Fruit fly (Drosophila melanogaster) whole organism, wandering third instar larva: Measurements from ENCODE around the gene NdufV3.

Experiments
- Abd-B ChIP-seq: fragments of >200 bp; optimal IDR thresholded peaks from 2 replicates; lab custom pipeline; 2017; ENCODE audit warnings: missing biosample characterization, missing genetic modification characterization
- CG32264 ChIP-seq: fragments of 200-800 bp; sonication (Bioruptor generic); optimal IDR thresholded peaks from 2 replicates; lab custom pipeline; 2016; ENCODE audit warnings: missing biosample characterization, missing genetic modification characterization
- CG9705 ChIP-seq: fragments of 200-800 bp; sonication (Bioruptor generic); optimal IDR thresholded peaks from 2 replicates; lab custom pipeline; 2018; ENCODE audit warnings: missing biosample characterization, mild to moderate bottlenecking, missing genetic modification characterization
- CrebA ChIP-seq: fragments of 200-800 bp; sonication (Bioruptor generic); optimal IDR thresholded peaks from 2 replicates; lab custom pipeline; 2016; ENCODE audit warnings: missing biosample characterization, mild to moderate bottlenecking, missing genetic modification characterization, borderline replicate concordance
- Dfd ChIP-seq: fragments of >200 bp; optimal IDR thresholded peaks from 2 replicates; lab custom pipeline; 2017; ENCODE audit warnings: missing biosample characterization, missing genetic modification characterization
- Dif ChIP-seq: fragments of 200-275, 200-300 bp; sonication (Bioruptor generic); optimal IDR thresholded peaks from 2 replicates; lab custom pipeline; 2018; ENCODE audit warnings: missing biosample characterization, missing genetic modification characterization; ENCODE audit not compliant: partially characterized antibody
- GATAd ChIP-seq: sonication (Bioruptor generic); optimal IDR thresholded peaks from 2 replicates; lab custom pipeline; 2016; ENCODE audit warnings: missing biosample characterization, missing genetic modification characterization
- HLH106 ChIP-seq: fragments of 200-800 bp; optimal IDR thresholded peaks from 3 replicates; lab custom pipeline; 2019; ENCODE audit warnings: missing biosample characterization, mild to moderate bottlenecking, missing genetic modification characterization, moderate library complexity
- Hnf4 ChIP-seq: fragments of 200-800 bp; sonication (Bioruptor generic); optimal IDR thresholded peaks from 2 replicates; lab custom pipeline; 2016; ENCODE audit warnings: missing biosample characterization, mild to moderate bottlenecking, missing genetic modification characterization
- Hr78 ChIP-seq: fragments of >200 bp; optimal IDR thresholded peaks from 2 replicates; lab custom pipeline; 2017; ENCODE audit warnings: missing biosample characterization, missing genetic modification characterization
- Hr83 ChIP-seq: fragments of 200-300 bp; sonication (Bioruptor generic); optimal IDR thresholded peaks from 2 replicates; lab custom pipeline; 2016; ENCODE audit warnings: missing biosample characterization, mild to moderate bottlenecking, missing genetic modification characterization, moderate library complexity; ENCODE audit not compliant: poor library complexity, severe bottlenecking
- Jra ChIP-seq: sonication (Bioruptor generic); optimal IDR thresholded peaks from 2 replicates; lab custom pipeline; 2016; ENCODE audit warnings: missing biosample characterization, missing genetic modification characterization
- Mio ChIP-seq: sonication (Bioruptor generic); optimal IDR thresholded peaks from 2 replicates; lab custom pipeline; 2016; ENCODE audit warnings: missing biosample characterization, missing genetic modification characterization
- Myc ChIP-seq: fragments of >200 bp; optimal IDR thresholded peaks from 2 replicates; lab custom pipeline; 2017
- N ChIP-seq: fragments of >200 bp; optimal IDR thresholded peaks from 2 replicates; lab custom pipeline; 2018; ENCODE audit warnings: missing biosample characterization, missing external identifiers, missing genetic modification characterization
- OdsH ChIP-seq: fragments of 200-800 bp; sonication (Bioruptor generic); optimal IDR thresholded peaks from 2 replicates; lab custom pipeline; 2016; ENCODE audit warnings: missing biosample characterization, mild to moderate bottlenecking, missing genetic modification characterization
- Rel ChIP-seq, 2 experiments: fragments of 200-800 bp; sonication (Bioruptor generic) in 1 of 2; optimal IDR thresholded peaks; 2 replicates in 1 of 2; 3 replicates in 1 of 2; lab custom pipeline; 2016 to 2019; ENCODE audit warnings: mild to moderate bottlenecking in 2 of 2, missing biosample characterization in 2 of 2, missing genetic modification characterization in 2 of 2, moderate library complexity in 1 of 2
- Sp1 ChIP-seq: fragments of 200-800 bp; sonication (Bioruptor generic); optimal IDR thresholded peaks from 3 replicates; lab custom pipeline; 2019; ENCODE audit warnings: missing biosample characterization, mild to moderate bottlenecking, missing genetic modification characterization, moderate library complexity
- Vsx2 ChIP-seq: fragments of 200-300, 225-300 bp; sonication (Bioruptor generic); optimal IDR thresholded peaks from 2 replicates; lab custom pipeline; 2018; ENCODE audit warnings: missing biosample characterization, missing genetic modification characterization; ENCODE audit not compliant: partially characterized antibody
- br ChIP-seq: fragments of 200-800 bp; sonication (Bioruptor generic); optimal IDR thresholded peaks from 2 replicates; lab custom pipeline; 2016; ENCODE audit warnings: missing biosample characterization, missing genetic modification characterization
- brk ChIP-seq: fragments of 200-800 bp; sonication (Bioruptor generic); optimal IDR thresholded peaks from 2 replicates; lab custom pipeline; 2016; ENCODE audit warnings: missing biosample characterization, mild to moderate bottlenecking, missing genetic modification characterization
- dl ChIP-seq, 2 experiments: fragments of 175-275, 200-275 bp in 1 of 2; fragments of 200-275 bp in 1 of 2; sonication (Bioruptor generic); optimal IDR thresholded peaks; lab custom pipeline; 2018; ENCODE audit warnings: mild to moderate bottlenecking in 2 of 2, missing biosample characterization in 2 of 2, missing genetic modification characterization in 2 of 2, moderate library complexity in 2 of 2; ENCODE audit not compliant: partially characterized antibody in 2 of 2, insufficient read depth in 1 of 2
- dmrt93B ChIP-seq: fragments of 200-800 bp; sonication (Bioruptor generic); optimal IDR thresholded peaks from 2 replicates; lab custom pipeline; 2018; ENCODE audit warnings: missing biosample characterization, mild to moderate bottlenecking, missing genetic modification characterization
- dsf ChIP-seq: sonication (Bioruptor generic); optimal IDR thresholded peaks from 2 replicates; lab custom pipeline; 2016; ENCODE audit warnings: missing biosample characterization, missing genetic modification characterization, borderline replicate concordance
- ey ChIP-seq: fragments of 200-800 bp; sonication (Bioruptor generic); optimal IDR thresholded peaks from 2 replicates; lab custom pipeline; 2016; ENCODE audit warnings: missing biosample characterization, missing genetic modification characterization
- foxo ChIP-seq, 2 experiments: fragments of 200-800 bp; sonication (Bioruptor generic); optimal IDR thresholded peaks; 2 replicates in 1 of 2; 3 replicates in 1 of 2; lab custom pipeline; 2016 to 2017; ENCODE audit warnings: missing biosample characterization in 2 of 2, missing genetic modification characterization in 2 of 2
- fru ChIP-seq: fragments of 200-800 bp; sonication (Bioruptor generic); optimal IDR thresholded peaks from 3 replicates; lab custom pipeline; 2016; ENCODE audit warnings: missing biosample characterization, mild to moderate bottlenecking, missing genetic modification characterization
- h ChIP-seq: fragments of 200-800 bp; sonication (Bioruptor generic); optimal IDR thresholded peaks from 3 replicates; lab custom pipeline; 2016; ENCODE audit warnings: missing biosample characterization, mild to moderate bottlenecking, missing genetic modification characterization
- jim ChIP-seq: fragments of 175-275, 200-325 bp; sonication (Bioruptor generic); optimal IDR thresholded peaks from 2 replicates; lab custom pipeline; 2016; ENCODE audit warnings: missing biosample characterization, mild to moderate bottlenecking, missing genetic modification characterization
- lola ChIP-seq: fragments of >200 bp; optimal IDR thresholded peaks from 2 replicates; lab custom pipeline; 2017; ENCODE audit warnings: missing biosample characterization, missing genetic modification characterization
- pan ChIP-seq: fragments of >200 bp; optimal IDR thresholded peaks from 2 replicates; lab custom pipeline; 2017
- psq ChIP-seq: fragments of 200-800 bp; sonication (Bioruptor generic); optimal IDR thresholded peaks from 3 replicates; lab custom pipeline; 2017; ENCODE audit warnings: missing biosample characterization, mild to moderate bottlenecking, missing genetic modification characterization, moderate library complexity
- rgr ChIP-seq: fragments of 200-800 bp; sonication (Bioruptor generic); optimal IDR thresholded peaks from 3 replicates; lab custom pipeline; 2016; ENCODE audit warnings: missing biosample characterization, mild to moderate bottlenecking, missing genetic modification characterization
- sage ChIP-seq: fragments of 200-800 bp; sonication (Bioruptor generic); optimal IDR thresholded peaks from 2 replicates; lab custom pipeline; 2016; ENCODE audit warnings: missing biosample characterization, mild to moderate bottlenecking, missing genetic modification characterization
- sv ChIP-seq: fragments of 200-800 bp; sonication (Bioruptor generic); optimal IDR thresholded peaks from 3 replicates; lab custom pipeline; 2016; ENCODE audit warnings: missing biosample characterization, missing genetic modification characterization
- tai ChIP-seq: sonication (Bioruptor generic); optimal IDR thresholded peaks from 2 replicates; lab custom pipeline; 2016; ENCODE audit warnings: missing biosample characterization, missing genetic modification characterization
- usp ChIP-seq: fragments of >200 bp; optimal IDR thresholded peaks from 2 replicates; lab custom pipeline; 2017; ENCODE audit warnings: missing biosample characterization, missing genetic modification characterization
- woc ChIP-seq: sonication (Bioruptor generic); optimal IDR thresholded peaks from 2 replicates; lab custom pipeline; 2016; ENCODE audit warnings: missing biosample characterization, mild to moderate bottlenecking, missing genetic modification characterization

NdufV3 gene

dm6 chrX:11389494-11390447 lies 40.0 kb downstream of the NdufV3 start:
- TF ChIP-seq Abd-B: no peak
- TF ChIP-seq h (GFP tag; lab: Kevin White, UChicago): peak; percentile 33
- TF ChIP-seq psq (GFP tag; lab: Kevin White, UChicago): no peak
- peak; percentile 82 to 88 for TF ChIP-seq dl (GFP tag; optimal IDR thresholded peaks at IDR 0.05; lab: Kevin White, UChicago; ENCODE audit: insufficient read depth in 1 of 2, partially characterized antibody in 2 of 2)
- TF ChIP-seq Dif (GFP tag; lab: Kevin White, UChicago): peak; percentile 81
- TF ChIP-seq Jra (GFP tag; lab: Kevin White, UChicago): peak; percentile 28
- no peak for TF ChIP-seq rgr
- TF ChIP-seq Myc (lab: Kevin White, UChicago): no peak
- no peak for TF ChIP-seq GATAd (GFP tag; lab: Kevin White, UChicago)
- TF ChIP-seq woc (GFP tag; lab: Kevin White, UChicago): no peak
- peak; percentile 51 for TF ChIP-seq Hr83 (GFP tag; lab: Kevin White, UChicago)
- TF ChIP-seq Rel (GFP tag; optimal IDR thresholded peaks at IDR 0.05; lab: Kevin White, UChicago): peak; percentile 37
- TF ChIP-seq Rel (tag; optimal IDR thresholded peaks at IDR 0.05; lab: Kevin White, UChicago): no peak
- TF ChIP-seq N (GFP tag; lab: Kevin White, UChicago): no peak
- TF ChIP-seq CrebA (GFP tag; lab: Kevin White, UChicago): no peak
- TF ChIP-seq Hnf4: no peak
- TF ChIP-seq CG32264 (GFP tag; lab: Kevin White, UChicago): no peak
- no peak for TF ChIP-seq jim
- peak; percentile 31 for TF ChIP-seq Vsx2 (GFP tag; lab: Kevin White, UChicago)
- TF ChIP-seq sage (GFP tag; lab: Kevin White, UChicago): no peak
- TF ChIP-seq, all 38 proteins: peak for 7

- TF ChIP-seq Dfd: no peak
- no peak for TF ChIP-seq brk
- peak; percentile 17 for TF ChIP-seq Hnf4
- no peak for TF ChIP-seq Mio (GFP tag; lab: Kevin White, UChicago)
- TF ChIP-seq usp (GFP tag; lab: Kevin White, UChicago): no peak
- TF ChIP-seq Vsx2 (GFP tag; lab: Kevin White, UChicago): no peak
- TF ChIP-seq CG32264 (GFP tag; lab: Kevin White, UChicago): no peak
- TF ChIP-seq dsf: no peak
- TF ChIP-seq lola (GFP tag; lab: Kevin White, UChicago): no peak
- no peak for TF ChIP-seq pan (lab: Kevin White, UChicago)
- peak; percentile 28 for TF ChIP-seq OdsH
- peak; percentile 27 for TF ChIP-seq HLH106 (tag; lab: Kevin White, UChicago)
- TF ChIP-seq Hr83 (GFP tag; lab: Kevin White, UChicago): no peak
- TF ChIP-seq jim: no peak
- peak; percentile 25 for TF ChIP-seq psq (GFP tag; lab: Kevin White, UChicago)
- TF ChIP-seq fru (GFP tag; lab: Kevin White, UChicago): peak; percentile 38
- TF ChIP-seq sv (GFP tag; lab: Kevin White, UChicago): peak; percentile 68
- peak; percentile 57 for TF ChIP-seq ey
- TF ChIP-seq GATAd (GFP tag; lab: Kevin White, UChicago): no peak
- TF ChIP-seq dl (GFP tag; optimal IDR thresholded peaks at IDR 0.05; lab: Kevin White, UChicago; ENCODE audit: insufficient read depth in 1 of 2, partially characterized antibody in 2 of 2): no peak
- TF ChIP-seq tai (GFP tag; lab: Kevin White, UChicago): peak; percentile 16
- no peak for TF ChIP-seq Hr78 (GFP tag; lab: Kevin White, UChicago)
- peak; percentile 20 for TF ChIP-seq Sp1
- no peak for TF ChIP-seq Rel (GFP tag; optimal IDR thresholded peaks at IDR 0.05; lab: Kevin White, UChicago)
- TF ChIP-seq Rel (tag; optimal IDR thresholded peaks at IDR 0.05; lab: Kevin White, UChicago): no peak
- TF ChIP-seq dmrt93B (GFP tag; lab: Kevin White, UChicago): no peak
- peak; percentile 45 for TF ChIP-seq h (GFP tag; lab: Kevin White, UChicago)
- TF ChIP-seq rgr: peak; percentile 52
- TF ChIP-seq br (GFP tag; lab: Kevin White, UChicago): peak; percentile 35
- TF ChIP-seq Jra (GFP tag; lab: Kevin White, UChicago): no peak
- TF ChIP-seq foxo (GFP tag; optimal IDR thresholded peaks at IDR 0.05; lab: Kevin White, UChicago): peak in 1 of 2 experiments; percentile 59
- TF ChIP-seq CG9705 (GFP tag; lab: Kevin White, UChicago): no peak
- no peak for TF ChIP-seq Myc (lab: Kevin White, UChicago)
Measured at dm6 chrX:11390625-11391363, 41.0 kb downstream of the NdufV3 start.
